Worm (Caenorhabditis elegans) whole organism, dauer: Measurements from ENCODE around the gene rnp-7.

ENCODE experiments used
- unc-62 ChIP-seq: sonication (generic microtip); optimal IDR thresholded peaks from 2 replicates; lab custom pipeline; 2017; ENCODE audit warnings: missing biosample characterization, missing genetic modification reagents, missing genetic modification characterization

Gene rnp-7

DNA sequence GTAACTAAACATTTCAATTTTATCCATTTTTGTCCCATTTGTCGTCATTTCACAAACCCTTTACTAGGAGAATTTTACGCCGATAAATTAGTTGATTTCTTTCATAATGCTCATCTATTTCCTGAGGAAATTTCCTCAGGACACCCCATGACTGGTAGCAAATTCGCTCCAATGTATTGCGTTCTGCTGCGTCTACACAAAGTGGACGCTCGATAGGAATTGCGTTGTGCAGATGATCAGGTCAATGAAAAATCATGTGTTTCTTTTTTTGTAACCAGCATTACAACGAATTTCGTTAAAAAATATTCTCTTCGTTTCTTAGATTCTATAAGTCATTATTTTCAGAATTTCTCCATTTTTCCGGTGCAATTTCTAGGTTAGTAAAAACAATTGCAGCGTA is 20.9 kb upstream of the rnp-7 start, which contains the start of gene epg-4:
TSS of gene epg-4 (plus strand) at position 346 of the 400 bp plus-strand sequence.
- no peak for TF ChIP-seq unc-62

DNA sequence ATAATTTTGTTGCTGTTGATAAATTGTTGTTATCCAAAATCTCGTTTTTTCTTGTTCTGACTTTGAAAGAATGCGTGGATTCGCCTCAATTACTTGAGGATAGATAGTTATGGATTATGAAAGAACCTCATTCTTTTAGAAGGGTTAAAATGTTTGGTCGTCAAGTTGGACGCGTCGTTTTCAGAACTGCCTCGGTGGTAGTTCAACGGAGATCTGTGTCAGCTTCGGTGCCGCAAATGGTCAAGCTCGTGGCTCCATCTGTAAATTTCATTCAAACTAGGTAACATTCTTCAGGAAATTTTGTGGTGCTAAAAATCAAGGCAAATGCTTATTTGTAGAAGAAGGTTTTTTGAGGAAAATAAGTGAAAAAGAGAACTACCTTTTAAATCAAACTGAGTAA is 19.7 kb upstream of the rnp-7 start, which contains the start of gene ndab-2:
TSS of gene ndab-2 (plus strand) at position 140 of the 400 bp plus-strand sequence.
- no peak for TF ChIP-seq unc-62

DNA sequence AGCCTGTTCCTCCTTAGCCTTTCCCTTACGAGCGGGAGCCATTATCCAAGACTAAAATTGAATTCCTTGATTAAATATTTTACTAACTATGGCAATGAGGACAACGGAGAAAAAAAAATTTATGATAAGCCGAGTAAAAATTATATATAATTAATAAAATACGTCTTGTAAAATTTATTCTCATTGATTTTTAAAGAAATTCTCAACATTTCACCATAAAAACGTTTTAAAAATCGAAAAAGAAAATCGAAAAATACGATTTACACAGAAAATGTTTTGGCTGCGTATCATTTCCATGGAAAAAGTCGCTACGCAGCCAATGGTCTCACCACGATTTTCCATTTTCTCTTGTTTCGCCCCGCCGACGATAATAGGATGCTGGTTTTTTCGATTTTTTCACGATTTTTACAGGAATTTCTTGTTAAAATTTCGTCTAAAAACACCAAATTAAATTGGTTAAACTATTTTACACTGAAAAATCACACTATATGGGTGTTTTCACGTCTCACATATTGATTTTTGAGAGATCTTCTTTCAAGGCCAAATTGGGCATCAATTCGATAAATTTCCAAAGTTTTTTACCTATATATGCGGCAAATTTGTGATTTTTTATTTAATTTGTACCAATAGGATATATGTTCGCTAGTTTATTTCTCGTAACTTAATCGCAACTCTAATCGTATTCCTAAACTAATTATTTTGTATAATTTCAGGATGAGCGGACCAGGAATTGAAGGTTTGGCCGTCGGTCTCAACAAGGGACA is 18.8 kb upstream of the rnp-7 start, which contains the start of the genes rps-14 and rpl-36:
TSS of gene rps-14 (minus strand) at position 51 of the 764 bp plus-strand sequence.
TSS of gene rpl-36 (plus strand) at position 714 of the 764 bp plus-strand sequence.
- no peak for TF ChIP-seq unc-62

DNA sequence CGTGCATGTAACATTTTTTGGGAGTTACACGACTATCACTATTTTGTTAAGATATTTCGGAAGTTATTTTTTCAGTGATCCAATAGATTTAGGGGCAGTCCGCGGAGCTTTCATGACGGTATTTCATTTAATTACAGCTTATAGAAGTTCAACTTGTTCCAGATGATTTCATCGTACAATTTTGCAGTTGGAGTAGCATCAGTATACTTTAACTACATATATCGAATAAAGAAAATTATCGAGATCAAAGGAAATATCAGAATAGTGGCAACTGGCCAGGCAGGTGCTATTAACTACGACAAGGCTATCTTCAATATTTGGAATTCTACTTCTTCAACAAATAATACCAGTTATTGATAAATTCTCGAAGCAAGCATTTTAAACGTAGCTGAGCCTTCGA is 17.5 kb upstream of the rnp-7 start:
- no peak for TF ChIP-seq unc-62

DNA sequence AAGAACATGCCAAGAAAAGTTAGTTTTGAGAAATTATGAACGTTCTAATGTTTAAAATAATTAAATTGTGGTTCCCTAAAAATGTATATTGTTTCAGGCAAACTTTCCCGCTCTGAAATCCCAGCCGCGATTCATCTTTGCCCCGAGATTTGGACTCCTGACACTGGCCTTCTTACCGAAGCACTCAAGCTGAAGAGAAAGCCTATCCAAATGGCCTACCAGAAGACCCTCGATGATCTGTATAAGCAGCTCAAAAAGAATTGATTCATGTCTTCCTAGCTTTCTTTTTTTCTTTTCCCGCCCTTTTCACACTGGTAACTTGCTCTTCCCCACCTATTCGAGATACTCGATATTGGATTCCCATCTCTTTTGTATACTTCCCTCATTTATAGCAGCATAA is 9.1 kb upstream of the rnp-7 start:
- no peak for TF ChIP-seq unc-62

DNA sequence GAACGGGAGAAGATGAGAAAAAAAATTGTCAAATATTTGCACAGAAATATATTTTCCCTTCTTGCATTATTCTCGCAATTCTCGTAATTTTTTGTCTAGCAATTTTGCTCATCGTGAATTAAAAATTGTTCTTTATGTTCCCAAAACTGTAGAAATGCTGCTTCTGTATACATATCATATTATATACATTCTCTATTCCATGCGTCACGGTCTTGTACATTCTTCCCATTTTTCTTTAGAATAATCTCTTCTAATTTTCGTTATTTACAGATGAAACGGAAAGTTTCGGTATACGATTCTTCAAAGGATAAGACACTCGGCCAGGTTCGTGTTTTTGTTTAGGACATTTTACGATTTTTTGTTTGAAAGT is 6.6 kb upstream of the rnp-7 start, which contains the start of gene acs-4:
TSS of gene acs-4 (plus strand) at position 271 of the 370 bp plus-strand sequence.
- no peak for TF ChIP-seq unc-62

DNA sequence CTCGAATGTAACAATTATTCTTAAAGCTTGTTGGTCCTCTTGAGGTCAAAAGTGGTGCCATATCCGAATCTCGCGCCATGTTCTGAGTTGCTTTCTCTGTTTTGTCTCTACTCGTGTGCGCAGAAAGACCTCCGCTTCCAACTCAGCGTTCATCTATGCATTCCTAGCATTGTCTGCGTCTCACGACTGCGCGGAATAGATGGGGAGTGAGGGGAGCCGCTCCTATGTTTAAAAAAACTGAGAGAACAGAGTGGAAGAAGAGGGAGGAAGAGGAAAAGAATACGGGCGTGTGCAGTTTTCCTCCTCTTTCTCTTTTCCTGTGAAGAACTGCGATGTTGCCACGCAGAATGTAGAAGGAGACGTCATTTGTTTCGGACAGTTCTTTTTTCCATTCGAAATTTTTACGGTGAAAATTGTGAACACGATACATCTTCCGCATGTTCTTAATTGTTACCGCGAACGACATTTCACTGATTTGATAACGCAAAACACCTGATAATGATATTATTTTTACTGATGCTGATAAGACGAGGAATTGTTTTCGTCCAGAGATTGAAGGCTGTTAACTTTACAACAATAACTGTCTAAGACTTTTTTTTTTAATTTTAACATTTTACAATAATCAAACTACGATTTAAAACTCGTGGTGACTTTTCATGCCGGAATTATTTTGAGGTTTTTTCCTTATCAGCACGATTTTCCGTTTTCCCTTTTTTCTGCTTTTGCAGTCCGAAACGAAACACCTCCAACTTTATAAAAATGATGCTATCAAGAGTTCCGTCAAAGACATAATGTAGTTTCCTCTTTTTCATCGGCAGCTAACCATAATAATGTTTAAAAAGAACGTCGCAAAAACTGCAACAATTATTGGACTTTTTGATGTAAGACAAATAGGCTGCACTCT is 6.0 kb upstream of the rnp-7 start:
- TF ChIP-seq unc-62, result no peak

DNA sequence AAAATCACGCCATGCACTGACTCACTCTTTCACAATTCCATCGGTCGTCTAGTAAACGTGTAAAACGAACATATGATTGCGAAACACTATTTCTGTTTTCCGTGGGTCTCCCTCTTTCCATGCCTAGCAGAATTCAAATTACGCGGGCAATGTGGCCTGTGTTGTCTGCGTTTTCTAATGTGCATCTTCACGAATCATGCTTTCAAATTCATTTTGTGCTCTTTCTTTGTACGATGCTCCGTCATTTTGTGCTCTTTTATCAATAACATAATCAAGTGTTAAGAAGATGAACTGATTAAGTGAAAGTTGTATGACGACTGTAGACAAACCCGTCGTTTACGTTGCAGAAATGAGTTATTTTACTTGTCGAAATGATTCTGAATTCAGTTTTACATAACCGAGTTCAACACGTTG is 4.9 kb upstream of the rnp-7 start:
- no peak for TF ChIP-seq unc-62

DNA sequence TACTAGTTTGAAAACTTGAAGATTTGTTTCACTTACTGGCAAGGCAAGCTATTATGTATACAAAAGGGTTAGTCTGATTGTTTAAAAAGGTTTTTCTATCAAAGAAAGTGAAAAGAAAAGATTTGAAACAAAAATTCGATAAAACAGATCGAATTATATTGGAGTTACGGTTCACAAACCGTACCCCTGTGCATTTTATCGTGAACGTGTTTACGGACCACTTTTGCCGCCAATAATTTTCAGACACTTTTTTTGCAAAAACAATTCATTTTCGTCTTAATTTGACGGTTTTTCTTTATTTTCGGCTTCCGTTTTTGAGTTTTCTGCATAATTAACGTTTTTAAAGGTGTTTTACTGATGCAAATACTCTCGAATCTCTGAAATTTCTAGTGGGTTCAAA is 4.3 kb upstream of the rnp-7 start:
- TF ChIP-seq unc-62, result no peak

DNA sequence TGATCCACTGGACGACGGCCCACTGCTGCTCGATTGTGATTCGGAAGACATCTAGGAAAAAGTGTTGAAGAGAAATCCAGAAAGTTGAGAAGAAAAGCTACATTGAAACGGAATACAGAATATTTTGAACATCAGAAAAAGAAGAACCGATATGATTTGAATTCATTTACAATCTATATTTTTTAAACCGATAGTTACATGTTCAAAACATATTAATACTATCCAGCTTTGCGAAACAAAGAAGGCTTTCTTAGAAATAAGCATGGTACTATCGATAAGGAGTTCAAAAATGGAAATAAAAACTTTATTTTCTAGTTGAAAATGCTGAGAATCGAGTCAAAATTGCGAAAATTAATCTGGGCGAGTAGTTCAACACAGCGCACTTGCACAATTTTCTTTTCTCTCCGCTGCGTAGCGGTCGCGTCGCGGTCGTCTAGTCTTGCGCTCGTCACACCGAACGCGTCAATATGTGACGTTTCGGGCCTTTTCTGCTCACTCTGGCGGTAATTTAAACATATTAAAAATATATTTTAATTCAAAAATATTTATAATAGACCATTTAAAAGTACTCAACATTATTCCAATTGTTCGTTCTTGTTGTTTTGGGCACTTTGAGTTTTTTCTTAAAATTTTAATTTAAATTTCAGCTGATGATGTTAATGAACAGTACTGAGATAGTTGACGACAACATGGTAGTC is 1.3 kb upstream of the rnp-7 start, which contains the start of the genes syf-2 and K04G7.1:
TSS of gene syf-2 (minus strand) at position 51 of the 698 bp plus-strand sequence.
TSS of gene K04G7.1 (plus strand) at position 648 of the 698 bp plus-strand sequence.
- no peak for TF ChIP-seq unc-62

DNA sequence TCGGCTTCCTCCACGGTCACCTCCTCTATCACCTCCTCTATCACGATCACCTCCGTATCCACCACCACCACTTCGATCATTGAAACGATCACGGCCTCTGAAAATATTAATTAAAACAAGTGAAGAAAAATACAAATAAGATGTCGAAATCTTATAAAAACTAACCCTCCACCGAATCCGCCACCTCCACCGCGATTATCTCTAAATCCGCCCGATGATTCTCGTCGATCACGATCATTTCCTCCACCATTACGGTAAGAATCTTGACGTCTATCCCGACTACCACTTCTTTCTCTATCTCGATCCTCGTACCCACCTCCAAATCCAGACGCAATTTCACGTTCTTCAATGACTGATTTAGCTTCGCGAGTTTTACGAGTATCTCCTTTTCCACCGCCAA is 1.7 kb downstream of the rnp-7 start:
- TF ChIP-seq unc-62, result no peak

DNA sequence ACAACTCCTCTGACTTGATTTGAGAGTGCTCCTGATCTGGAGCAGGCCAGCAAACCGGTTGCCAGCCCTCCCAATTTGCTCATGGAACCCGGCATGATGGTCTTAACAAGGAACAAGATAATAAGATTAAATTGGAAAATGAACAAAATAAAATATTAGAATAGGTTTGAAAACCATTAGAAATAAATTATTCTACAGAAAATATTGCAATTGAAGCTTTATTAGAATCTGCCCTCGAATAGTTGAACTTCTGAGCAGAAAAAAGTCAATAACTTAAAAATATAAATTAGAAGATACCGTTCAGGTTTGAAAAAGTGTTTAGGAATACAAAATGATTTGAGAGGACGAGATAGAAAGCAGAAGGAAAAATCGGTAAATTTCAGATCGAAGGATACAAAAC is 2.2 kb downstream of the rnp-7 start, which contains the start of gene nuo-4:
TSS of gene nuo-4 (minus strand) at position 101 of the 400 bp plus-strand sequence.
- TF ChIP-seq unc-62, result no peak

DNA sequence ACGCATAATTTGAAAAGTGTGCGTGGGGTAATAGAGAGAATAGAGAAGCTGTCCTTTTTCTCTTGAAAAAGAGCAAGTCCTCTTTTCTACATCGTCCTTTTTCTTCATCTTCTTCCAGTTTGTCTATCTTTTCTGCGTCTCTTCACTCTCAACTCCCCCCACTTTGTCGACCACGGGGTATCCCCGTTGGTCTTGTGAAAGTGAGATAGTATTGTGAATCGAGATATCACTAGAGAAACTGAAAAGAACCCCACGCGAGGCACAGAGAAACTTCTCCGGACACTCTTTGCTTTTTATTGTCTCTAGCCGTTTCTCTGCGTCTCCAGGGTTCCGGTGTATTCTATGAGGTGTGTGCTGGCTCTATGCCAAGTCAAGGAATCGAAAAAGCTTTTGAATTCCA is 5.3 kb downstream of the rnp-7 start:
- no peak for TF ChIP-seq unc-62

DNA sequence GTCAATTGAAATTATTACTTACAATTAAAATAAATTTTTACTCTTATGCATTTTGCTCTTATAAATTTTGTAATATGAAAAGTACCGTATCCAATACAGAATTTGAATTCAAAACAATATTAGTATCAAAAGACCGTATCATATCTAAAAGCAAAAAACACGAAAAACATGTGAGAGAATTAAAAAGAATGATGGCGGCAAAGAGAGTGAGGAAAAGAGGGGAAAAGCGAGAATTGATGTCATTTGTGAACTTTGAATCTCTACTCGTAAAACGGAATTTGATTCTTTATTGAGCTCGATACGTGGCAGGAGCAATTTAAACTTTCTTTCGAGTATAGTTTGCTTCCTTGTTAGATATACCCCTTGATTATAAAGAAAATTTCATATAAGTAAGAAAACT is 6.4 kb downstream of the rnp-7 start:
- no peak for TF ChIP-seq unc-62

DNA sequence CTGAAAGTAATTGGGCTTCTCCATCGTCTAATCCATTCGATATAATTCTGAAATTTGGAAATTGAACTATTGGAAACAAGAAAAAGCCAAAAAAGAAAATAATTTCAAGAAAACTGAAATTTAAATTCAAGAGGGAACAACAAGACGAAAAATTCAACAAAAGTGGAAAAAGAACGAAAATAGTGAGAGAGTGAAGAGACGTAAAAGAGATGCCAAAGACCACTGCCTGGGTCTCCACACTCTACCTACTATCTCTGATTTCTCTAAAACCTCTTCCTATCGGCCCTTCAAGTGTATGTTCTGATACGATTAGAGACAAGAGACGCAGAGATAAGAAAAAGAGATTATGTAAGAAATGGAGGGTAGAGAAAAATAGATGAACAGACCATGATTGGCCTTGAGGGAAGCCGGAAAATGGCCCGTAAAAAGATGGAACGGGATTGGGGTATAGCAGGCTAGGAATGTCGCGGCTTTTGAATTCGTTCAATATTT is 7.2 kb downstream of the rnp-7 start, which contains the start of gene ogt-1:
TSS of gene ogt-1 (minus strand) at position 51 of the 492 bp plus-strand sequence.
- no peak for TF ChIP-seq unc-62

DNA sequence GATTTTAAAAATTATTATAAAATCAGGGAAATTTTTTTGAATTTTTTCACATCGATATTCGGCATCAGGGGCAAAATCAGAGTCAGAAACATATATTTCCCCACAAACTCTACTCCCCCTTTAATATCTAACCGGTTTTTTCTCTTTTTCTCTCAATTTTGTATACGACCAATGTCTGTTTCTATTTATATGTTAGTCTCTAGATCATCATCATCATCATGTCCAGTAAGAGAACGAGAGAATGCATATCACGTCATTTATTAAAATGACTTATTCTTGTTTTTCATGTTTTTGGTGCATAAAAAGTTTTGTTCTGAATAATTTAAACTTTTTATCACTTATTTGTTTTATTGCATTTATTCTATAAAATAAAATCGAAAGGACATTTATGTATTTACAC is 8.4 kb downstream of the rnp-7 start:
- TF ChIP-seq unc-62, result no peak
